Worm (Caenorhabditis elegans): ENCODE measurements around the gene imp-2.

The imp-2 gene

ce11 chrIV:11149454-11150163 is 30.9 kb upstream of the imp-2 start, which contains the start of the genes F01G4.6 and pfd-1 (continued):
- TF ChIP-seq C34B4.2 (tag; optimal IDR thresholded peaks at IDR 0.05): peak; percentile 53
- peak; percentile 71 for TF ChIP-seq pag-3 (tag; optimal IDR thresholded peaks at IDR 0.05; ENCODE audit: borderline replicate concordance, insufficient read depth)
- peak; percentile 84 for TF ChIP-seq grh-1 (GFP tag; IDR thresholded peaks at IDR 0.05)
- TF ChIP-seq aly-2 (tag; optimal IDR thresholded peaks at IDR 0.05): peak; percentile 86
- peak; percentile 98 for TF ChIP-seq xbp-1 (tag; optimal IDR thresholded peaks at IDR 0.05)
- TF ChIP-seq nhr-20 (tag; optimal IDR thresholded peaks at IDR 0.05): peak; percentile 97
- TF ChIP-seq nhr-28 (tag; optimal IDR thresholded peaks at IDR 0.05): no peak
- TF ChIP-seq hpl-2 (GFP tag; optimal IDR thresholded peaks at IDR 0.05): peak; percentile 51
- TF ChIP-seq nhr-76 (tag; optimal IDR thresholded peaks at IDR 0.05): no peak
- peak; percentile 88 for TF ChIP-seq ceh-8 (GFP tag; optimal IDR thresholded peaks at IDR 0.05)
- TF ChIP-seq unc-30 (tag; optimal IDR thresholded peaks at IDR 0.05): no peak
- TF ChIP-seq pqm-1 (tag; optimal IDR thresholded peaks at IDR 0.05): no peak
- TF ChIP-seq alr-1 (tag; optimal IDR thresholded peaks at IDR 0.05; ENCODE audit: borderline replicate concordance): no peak
- peak; percentile 83 for TF ChIP-seq zip-4 (GFP tag; optimal IDR thresholded peaks at IDR 0.05)
- TF ChIP-seq sox-4 (tag; optimal IDR thresholded peaks at IDR 0.05): peak; percentile 68
- peak; percentile 81 for TF ChIP-seq irx-1 (tag; optimal IDR thresholded peaks at IDR 0.05)
- TF ChIP-seq ztf-11 (tag; optimal IDR thresholded peaks at IDR 0.05): peak in 1 of 2 experiments; percentile 81
- no peak for TF ChIP-seq egl-27 (tag; optimal IDR thresholded peaks at IDR 0.05)
- TF ChIP-seq sup-37 (GFP tag; optimal IDR thresholded peaks at IDR 0.05): peak; percentile 37
- peak; percentile 97 for TF ChIP-seq nhr-71 (tag; optimal IDR thresholded peaks at IDR 0.05)
- TF ChIP-seq tbx-2 (tag; optimal IDR thresholded peaks at IDR 0.05): peak; percentile 93
- TF ChIP-seq ceh-63 (GFP tag; optimal IDR thresholded peaks at IDR 0.05): no peak
- TF ChIP-seq lir-3 (tag; optimal IDR thresholded peaks at IDR 0.05; ENCODE audit: poor library complexity): peak; percentile 84
- TF ChIP-seq Y116A8C.19 (tag; optimal IDR thresholded peaks at IDR 0.05; ENCODE audit: borderline replicate concordance): no peak
- TF ChIP-seq nhr-85 (tag): peak; percentile 96
- peak; percentile 97 for TF ChIP-seq snu-23 (GFP tag; optimal IDR thresholded peaks at IDR 0.05)
- peak; percentile 93 for TF ChIP-seq lin-13 (GFP tag; optimal IDR thresholded peaks at IDR 0.05)
- peak; percentile 88 for TF ChIP-seq skn-1 (tag; optimal IDR thresholded peaks at IDR 0.05)
- TF ChIP-seq C04F5.9 (tag; optimal IDR thresholded peaks at IDR 0.05): peak; percentile 83
- peak; percentile 83 to 86 (median 86) for TF ChIP-seq dpl-1 (GFP tag; optimal IDR thresholded peaks at IDR 0.05)
- peak; percentile 87 to 91 for TF ChIP-seq lin-35 (GFP tag; optimal IDR thresholded peaks at IDR 0.05)
- peak; percentile 84 for TF ChIP-seq elt-2 (tag; optimal IDR thresholded peaks at IDR 0.05)
- TF ChIP-seq nhr-47 (tag; optimal IDR thresholded peaks at IDR 0.05): peak; percentile 96
- peak; percentile 95 to 97 (median 97) for TF ChIP-seq ceh-82 (tag; optimal IDR thresholded peaks at IDR 0.05)
- TF ChIP-seq mef-2 (tag; optimal IDR thresholded peaks at IDR 0.05): peak; percentile 53
- TF ChIP-seq mdl-1 (tag; optimal IDR thresholded peaks at IDR 0.05): peak in 1 of 2 experiments; percentile 82
- peak; percentile 86 for TF ChIP-seq lin-15B (tag; optimal IDR thresholded peaks at IDR 0.05)
- TF ChIP-seq unc-130 (tag; optimal IDR thresholded peaks at IDR 0.05): peak; percentile 99
- peak; percentile 89 for TF ChIP-seq ztf-4 (tag; optimal IDR thresholded peaks at IDR 0.05)
- TF ChIP-seq unc-98 (GFP tag; IDR thresholded peaks at IDR 0.05): no peak; the same call in 1 of the 2 replicates

ce11 chrIV:11148788-11149366 is 30.2 kb upstream of the imp-2 start:
- TF ChIP-seq snpc-4 (tag; optimal IDR thresholded peaks at IDR 0.05): no peak
- peak; percentile 25 for TF ChIP-seq nhr-71 (tag; optimal IDR thresholded peaks at IDR 0.05)
- no peak for TF ChIP-seq sptf-1 (tag; optimal IDR thresholded peaks at IDR 0.05)
- TF ChIP-seq elt-3 (tag; optimal IDR thresholded peaks at IDR 0.05): peak in 1 of 6 experiments; percentile 8
- TF ChIP-seq pag-3 (tag; optimal IDR thresholded peaks at IDR 0.05; ENCODE audit: borderline replicate concordance, insufficient read depth): peak; percentile 74
- no peak for TF ChIP-seq lin-39 (tag; optimal IDR thresholded peaks at IDR 0.05)
- no peak for TF ChIP-seq efl-3 (GFP tag; optimal IDR thresholded peaks at IDR 0.05)
- TF ChIP-seq fkh-8 (tag; optimal IDR thresholded peaks at IDR 0.05): peak; percentile 49
- peak; percentile 5 for TF ChIP-seq mep-1 (tag; optimal IDR thresholded peaks at IDR 0.05)
- TF ChIP-seq rnt-1 (tag; optimal IDR thresholded peaks at IDR 0.05): peak; percentile 36
- peak; percentile 51 for TF ChIP-seq snu-23 (GFP tag; optimal IDR thresholded peaks at IDR 0.05)
- no peak for TF ChIP-seq dpl-1 (GFP tag; optimal IDR thresholded peaks at IDR 0.05)
- TF ChIP-seq blmp-1 (tag; optimal IDR thresholded peaks at IDR 0.05): peak; percentile 25
- no peak for TF ChIP-seq egl-27 (tag; optimal IDR thresholded peaks at IDR 0.05)
- TF ChIP-seq skn-1 (tag; optimal IDR thresholded peaks at IDR 0.05): peak; percentile 15
- peak; percentile 68 for TF ChIP-seq pax-3 (tag; optimal IDR thresholded peaks at IDR 0.05)
